Fruit fly (Drosophila melanogaster): ENCODE data around the gene CG11686.
A peak's percentile ranks its signal among the peaks of the same experiment; 100 is the strongest.

Gene CG11686

dm6 chr3R:13260114-13260673, at the start of gene CG11686 (continued):
- TF ChIP-seq Med (GFP tag) = peak; percentile 89
- no peak for TF ChIP-seq Hr78 (GFP tag; optimal IDR thresholded peaks at IDR 0.05)
- TF ChIP-seq Bdp1 (GFP tag; optimal IDR thresholded peaks at IDR 0.05) = no peak
- peak; percentile 39 for TF ChIP-seq Meics (GFP tag; optimal IDR thresholded peaks at IDR 0.05)
- peak; percentile 6 for TF ChIP-seq CG6813 (GFP tag; optimal IDR thresholded peaks at IDR 0.05)
- TF ChIP-seq CG7839 (tag; optimal IDR thresholded peaks at IDR 0.05) = peak; percentile 24
- TF ChIP-seq CG17328 (GFP tag; IDR thresholded peaks at IDR 0.05) = peak; percentile 38; the same call in 1 of the 2 replicates
- TF ChIP-seq vfl (GFP tag; optimal IDR thresholded peaks at IDR 0.05) = no peak
- 0 out of 2 replicates have a peak, but pooled peaks have one; percentile 20 for TF ChIP-seq Drgx (GFP tag; IDR thresholded peaks at IDR 0.05)
- peak; percentile 97 for TF ChIP-seq scrt (GFP tag; optimal IDR thresholded peaks at IDR 0.05)
- peak; percentile 11; the same call in 1 of the 2 replicates for TF ChIP-seq Adf1 (GFP tag; IDR thresholded peaks at IDR 0.05)
- TF ChIP-seq Dp (GFP tag; optimal IDR thresholded peaks at IDR 0.05) = peak; percentile 14
- peak; percentile 3 for TF ChIP-seq CG17385 (GFP tag; optimal IDR thresholded peaks at IDR 0.05)
- TF ChIP-seq CG6175 (GFP tag; IDR thresholded peaks at IDR 0.05) = peak; percentile 49; the same call in 1 of the 3 replicates
- no peak for TF ChIP-seq Opbp (GFP tag; IDR thresholded peaks at IDR 0.05; ENCODE audit: partially characterized antibody)
- TF ChIP-seq Deaf1 (tag; optimal IDR thresholded peaks at IDR 0.05) = no peak
- peak; percentile 28 for TF ChIP-seq pzg (GFP tag; optimal IDR thresholded peaks at IDR 0.05)
- peak; percentile 50 for TF ChIP-seq CG17186 (GFP tag; optimal IDR thresholded peaks at IDR 0.05)
- TF ChIP-seq kni (GFP tag; optimal IDR thresholded peaks at IDR 0.05) = peak; percentile 37
- peak; percentile 6 for TF ChIP-seq lilli (GFP tag; optimal IDR thresholded peaks at IDR 0.05)
- TF ChIP-seq CG2199 (GFP tag; IDR thresholded peaks at IDR 0.05) = 0 out of 3 replicates have a peak, but pooled peaks have one; percentile 30
- 0 out of 2 replicates have a peak, but pooled peaks have one; percentile 16 for TF ChIP-seq rib (GFP tag; IDR thresholded peaks at IDR 0.05)
- TF ChIP-seq jigr1 (GFP tag; IDR thresholded peaks at IDR 0.05) = no peak
- TF ChIP-seq kah (GFP tag; optimal IDR thresholded peaks at IDR 0.05) = peak; percentile 88
- TF ChIP-seq sob (GFP tag; IDR thresholded peaks at IDR 0.05) = 0 out of 2 replicates have a peak, but pooled peaks have one; percentile 17
- TF ChIP-seq CG1233 (GFP tag; optimal IDR thresholded peaks at IDR 0.05) = no peak
- peak; percentile 82; the same call in 2 of the 3 replicates for TF ChIP-seq ci (GFP tag; IDR thresholded peaks at IDR 0.05)
- peak; percentile 88; the same call in 3 of the 4 replicates for TF ChIP-seq chinmo (GFP tag; IDR thresholded peaks at IDR 0.05; ENCODE audit: partially characterized antibody)

- TF ChIP-seq Hr39 (optimal IDR thresholded peaks at IDR 0.05) (no peak), CG18011 (GFP tag; optimal IDR thresholded peaks at IDR 0.05) (no peak), Trl (optimal IDR thresholded peaks at IDR 0.05) (peak; percentile 6 to 16), Trl (GFP tag; optimal IDR thresholded peaks at IDR 0.05) (no peak), CG11504 (tag; optimal IDR thresholded peaks at IDR 0.05) (peak; percentile 98), ken (GFP tag; IDR thresholded peaks at IDR 0.05) (0 out of 3 replicates have a peak, but pooled peaks have one; percentile 17), CG2116 (GFP tag; optimal IDR thresholded peaks at IDR 0.05) (no peak), Deaf1 (tag; optimal IDR thresholded peaks at IDR 0.05) (peak; percentile 73), Adf1 (GFP tag; IDR thresholded peaks at IDR 0.05) (peak; percentile 81), Jarid2 (GFP tag; optimal IDR thresholded peaks at IDR 0.05) (peak; percentile 45), CG6791 (GFP tag; IDR thresholded peaks at IDR 0.05; ENCODE audit: partially characterized antibody) (0 out of 3 replicates have a peak, but pooled peaks have one; percentile 21), vvl (GFP tag; IDR thresholded peaks at IDR 0.05) (peak; percentile 26; the same call in 1 of the 2 replicates), cad (GFP tag; optimal IDR thresholded peaks at IDR 0.05) (no peak), CG2199 (GFP tag; IDR thresholded peaks at IDR 0.05) (0 out of 3 replicates have a peak, but pooled peaks have one; percentile 49), CG6175 (GFP tag; IDR thresholded peaks at IDR 0.05) (peak; percentile 47; the same call in 1 of the 3 replicates), ro (GFP tag; IDR thresholded peaks at IDR 0.05) (no peak), her (GFP tag; optimal IDR thresholded peaks at IDR 0.05) (no peak), chinmo (GFP tag; IDR thresholded peaks at IDR 0.05; ENCODE audit: partially characterized antibody) (0 out of 4 replicates have a peak, but pooled peaks have one; percentile 59), Med (GFP tag) (peak; percentile 73), CG34224 (GFP tag; IDR thresholded peaks at IDR 0.05; ENCODE audit: partially characterized antibody) (0 out of 3 replicates have a peak, but pooled peaks have one; percentile 25), sd (tag; optimal IDR thresholded peaks at IDR 0.05) (peak; percentile 51), CG32532 (GFP tag; IDR thresholded peaks at IDR 0.05) (0 out of 2 replicates have a peak, but pooled peaks have one; percentile 7), CG34422 (GFP tag; IDR thresholded peaks at IDR 0.05) (peak; percentile 28; the same call in 1 of the 3 replicates)
These were observed 45.8 kb upstream of the CG11686 start, which contains the start of gene CG8483 for dm6 chr3R:13214347-13214746. CG8483 (minus strand) TSS chr3R:13214465.

Data from whole organism, embryonic.